Fruit fly (Drosophila melanogaster): Measurements from ENCODE around the gene Uba2.

The Uba2 gene

dm6 chr3L:8096106-8096558 is 31.5 kb downstream of the Uba2 start:
- no peak for TF ChIP-seq cnc (optimal IDR thresholded peaks at IDR 0.05)
- peak; percentile 85 for TF ChIP-seq cic (GFP tag; optimal IDR thresholded peaks at IDR 0.05)
- peak; percentile 90 for TF ChIP-seq pad (GFP tag; optimal IDR thresholded peaks at IDR 0.05)
- TF ChIP-seq ovo (GFP tag; optimal IDR thresholded peaks at IDR 0.05): peak; percentile 96
- peak; percentile 98 for TF ChIP-seq CG7101 (tag; optimal IDR thresholded peaks at IDR 0.05)
- peak; percentile 99 for TF ChIP-seq CG7045 (GFP tag; optimal IDR thresholded peaks at IDR 0.05)
- peak; percentile 96 for TF ChIP-seq toe (GFP tag; optimal IDR thresholded peaks at IDR 0.05)
- peak; percentile 96 for TF ChIP-seq bab1 (GFP tag; optimal IDR thresholded peaks at IDR 0.05)
- TF ChIP-seq kay (GFP tag; ENCODE audit: borderline replicate concordance): peak; percentile 98
- TF ChIP-seq Mnt (GFP tag; optimal IDR thresholded peaks at IDR 0.05): peak; percentile 93
- TF ChIP-seq CG33017 (tag; optimal IDR thresholded peaks at IDR 0.05): peak; percentile 98
- peak; percentile 92 for TF ChIP-seq tj (GFP tag; optimal IDR thresholded peaks at IDR 0.05)
- peak; percentile 89 for TF ChIP-seq Hr96 (GFP tag; optimal IDR thresholded peaks at IDR 0.05)
- peak; percentile 87 for TF ChIP-seq CG1620 (GFP tag; optimal IDR thresholded peaks at IDR 0.05)
- peak; percentile 94 for TF ChIP-seq CG14711 (tag; optimal IDR thresholded peaks at IDR 0.05)
- TF ChIP-seq Crg-1 (GFP tag; optimal IDR thresholded peaks at IDR 0.05): peak; percentile 94
- TF ChIP-seq CG12768 (GFP tag; optimal IDR thresholded peaks at IDR 0.05): peak; percentile 99
- peak; percentile 96 for TF ChIP-seq Clk (GFP tag; optimal IDR thresholded peaks at IDR 0.05)
- peak; percentile 99 for TF ChIP-seq CG11617 (GFP tag; optimal IDR thresholded peaks at IDR 0.05)
- TF ChIP-seq CG5204 (GFP tag; optimal IDR thresholded peaks at IDR 0.05): peak; percentile 95

- TF ChIP-seq ovo (GFP tag; optimal IDR thresholded peaks at IDR 0.05): no peak
- peak; percentile 60 for TF ChIP-seq cic (GFP tag; optimal IDR thresholded peaks at IDR 0.05)
- no peak for TF ChIP-seq bab1 (GFP tag; optimal IDR thresholded peaks at IDR 0.05)
- TF ChIP-seq Mnt (GFP tag; optimal IDR thresholded peaks at IDR 0.05): no peak
- TF ChIP-seq Clk (GFP tag; optimal IDR thresholded peaks at IDR 0.05): no peak
- TF ChIP-seq CG7045 (GFP tag; optimal IDR thresholded peaks at IDR 0.05): peak; percentile 22
- TF ChIP-seq CG7101 (tag; optimal IDR thresholded peaks at IDR 0.05): peak; percentile 46
- TF ChIP-seq CG11617 (GFP tag; optimal IDR thresholded peaks at IDR 0.05): peak; percentile 29
- TF ChIP-seq CG5204 (GFP tag; optimal IDR thresholded peaks at IDR 0.05): no peak
- TF ChIP-seq CG12768 (GFP tag; optimal IDR thresholded peaks at IDR 0.05): no peak
- no peak for TF ChIP-seq toe (GFP tag; optimal IDR thresholded peaks at IDR 0.05)
- TF ChIP-seq Crg-1 (GFP tag; optimal IDR thresholded peaks at IDR 0.05): no peak
- TF ChIP-seq CG14711 (tag; optimal IDR thresholded peaks at IDR 0.05): peak; percentile 35
- TF ChIP-seq tj (GFP tag; optimal IDR thresholded peaks at IDR 0.05): peak; percentile 66
- no peak for TF ChIP-seq pad (GFP tag; optimal IDR thresholded peaks at IDR 0.05)
- TF ChIP-seq CG33017 (tag; optimal IDR thresholded peaks at IDR 0.05): peak; percentile 59
- no peak for TF ChIP-seq CG1620 (GFP tag; optimal IDR thresholded peaks at IDR 0.05)
- TF ChIP-seq kay (GFP tag; ENCODE audit: borderline replicate concordance): peak; percentile 49
- TF ChIP-seq cnc (optimal IDR thresholded peaks at IDR 0.05): no peak
- TF ChIP-seq Hr96 (GFP tag; optimal IDR thresholded peaks at IDR 0.05): no peak
Measured at dm6 chr3L:8094652-8095129, 32.9 kb downstream of the Uba2 start.

dm6 chr3L:8093553-8093952 is 34.1 kb downstream of the Uba2 start:
- no peak for TF ChIP-seq CG12768 (GFP tag; optimal IDR thresholded peaks at IDR 0.05)
- TF ChIP-seq cic (GFP tag; optimal IDR thresholded peaks at IDR 0.05): peak; percentile 36
- TF ChIP-seq CG1620 (GFP tag; optimal IDR thresholded peaks at IDR 0.05): no peak

dm6 chr3L:8091650-8092068 is 36.0 kb downstream of the Uba2 start, which contains the start of gene CG7565:
CG7565 (minus strand) TSS chr3L:8091786.
- peak; percentile 54 for TF ChIP-seq tj (GFP tag; optimal IDR thresholded peaks at IDR 0.05)
- peak; percentile 75 for TF ChIP-seq pad (GFP tag; optimal IDR thresholded peaks at IDR 0.05)
- TF ChIP-seq cnc (optimal IDR thresholded peaks at IDR 0.05): no peak
- TF ChIP-seq Mnt (GFP tag; optimal IDR thresholded peaks at IDR 0.05): peak; percentile 84
- TF ChIP-seq CG7101 (tag; optimal IDR thresholded peaks at IDR 0.05): peak; percentile 86
- no peak for TF ChIP-seq CG5204 (GFP tag; optimal IDR thresholded peaks at IDR 0.05)
- TF ChIP-seq ovo (GFP tag; optimal IDR thresholded peaks at IDR 0.05): peak; percentile 74
- TF ChIP-seq Hr96 (GFP tag; optimal IDR thresholded peaks at IDR 0.05): peak; percentile 51
- peak; percentile 75 for TF ChIP-seq cic (GFP tag; optimal IDR thresholded peaks at IDR 0.05)
- peak; percentile 82 for TF ChIP-seq kay (GFP tag; ENCODE audit: borderline replicate concordance)
- peak; percentile 68 for TF ChIP-seq CG11617 (GFP tag; optimal IDR thresholded peaks at IDR 0.05)
- peak; percentile 80 for TF ChIP-seq Crg-1 (GFP tag; optimal IDR thresholded peaks at IDR 0.05)
- peak; percentile 63 for TF ChIP-seq toe (GFP tag; optimal IDR thresholded peaks at IDR 0.05)
- peak; percentile 67 for TF ChIP-seq CG14711 (tag; optimal IDR thresholded peaks at IDR 0.05)
- peak; percentile 78 for TF ChIP-seq CG33017 (tag; optimal IDR thresholded peaks at IDR 0.05)
- peak; percentile 26 for TF ChIP-seq CG1620 (GFP tag; optimal IDR thresholded peaks at IDR 0.05)
- TF ChIP-seq CG7045 (GFP tag; optimal IDR thresholded peaks at IDR 0.05): peak; percentile 71
- TF ChIP-seq Clk (GFP tag; optimal IDR thresholded peaks at IDR 0.05): peak; percentile 60
- peak; percentile 79 for TF ChIP-seq bab1 (GFP tag; optimal IDR thresholded peaks at IDR 0.05)
- peak; percentile 87 for TF ChIP-seq CG12768 (GFP tag; optimal IDR thresholded peaks at IDR 0.05)

dm6 chr3L:8086218-8086617 is 41.4 kb downstream of the Uba2 start:
- no peak for TF ChIP-seq tj (GFP tag; optimal IDR thresholded peaks at IDR 0.05)
- no peak for TF ChIP-seq Mnt (GFP tag; optimal IDR thresholded peaks at IDR 0.05)
- TF ChIP-seq CG12768 (GFP tag; optimal IDR thresholded peaks at IDR 0.05): no peak
- TF ChIP-seq kay (GFP tag; ENCODE audit: borderline replicate concordance): no peak
- TF ChIP-seq toe (GFP tag; optimal IDR thresholded peaks at IDR 0.05): no peak
- no peak for TF ChIP-seq cic (GFP tag; optimal IDR thresholded peaks at IDR 0.05)
- TF ChIP-seq CG33017 (tag; optimal IDR thresholded peaks at IDR 0.05): no peak
- no peak for TF ChIP-seq CG7045 (GFP tag; optimal IDR thresholded peaks at IDR 0.05)
- no peak for TF ChIP-seq CG11617 (GFP tag; optimal IDR thresholded peaks at IDR 0.05)
- TF ChIP-seq CG14711 (tag; optimal IDR thresholded peaks at IDR 0.05): no peak

- TF ChIP-seq bab1 (GFP tag; optimal IDR thresholded peaks at IDR 0.05): no peak
- TF ChIP-seq CG5204 (GFP tag; optimal IDR thresholded peaks at IDR 0.05): no peak
- peak; percentile 91 for TF ChIP-seq kay (GFP tag; ENCODE audit: borderline replicate concordance)
- TF ChIP-seq CG1620 (GFP tag; optimal IDR thresholded peaks at IDR 0.05): peak; percentile 20
- peak; percentile 22 for TF ChIP-seq tj (GFP tag; optimal IDR thresholded peaks at IDR 0.05)
- TF ChIP-seq CG7045 (GFP tag; optimal IDR thresholded peaks at IDR 0.05): peak; percentile 68
- TF ChIP-seq ovo (GFP tag; optimal IDR thresholded peaks at IDR 0.05): peak; percentile 31
- TF ChIP-seq CG7101 (tag; optimal IDR thresholded peaks at IDR 0.05): peak; percentile 80
- peak; percentile 60 for TF ChIP-seq pad (GFP tag; optimal IDR thresholded peaks at IDR 0.05)
- peak; percentile 63 for TF ChIP-seq Hr96 (GFP tag; optimal IDR thresholded peaks at IDR 0.05)
- peak; percentile 84 for TF ChIP-seq CG33017 (tag; optimal IDR thresholded peaks at IDR 0.05)
- peak; percentile 47 for TF ChIP-seq CG11617 (GFP tag; optimal IDR thresholded peaks at IDR 0.05)
- TF ChIP-seq cnc (optimal IDR thresholded peaks at IDR 0.05): no peak
- TF ChIP-seq Clk (GFP tag; optimal IDR thresholded peaks at IDR 0.05): peak; percentile 24
- TF ChIP-seq toe (GFP tag; optimal IDR thresholded peaks at IDR 0.05): no peak
- peak; percentile 63 for TF ChIP-seq CG14711 (tag; optimal IDR thresholded peaks at IDR 0.05)
- TF ChIP-seq Crg-1 (GFP tag; optimal IDR thresholded peaks at IDR 0.05): peak; percentile 87
- peak; percentile 75 for TF ChIP-seq CG12768 (GFP tag; optimal IDR thresholded peaks at IDR 0.05)
- TF ChIP-seq cic (GFP tag; optimal IDR thresholded peaks at IDR 0.05): peak; percentile 80
- TF ChIP-seq Mnt (GFP tag; optimal IDR thresholded peaks at IDR 0.05): peak; percentile 72
Measured at dm6 chr3L:8081822-8082221, 45.8 kb downstream of the Uba2 start.

Data from whole organism, adult.